Worm (Caenorhabditis elegans) whole organism, midembryonic: ENCODE results near the gene prx-12.
"Not testable (repeated sequence)": the region's sequence is repeated elsewhere in the genome, so short reads cannot be mapped to it uniquely, and the experiment has no call there.

Source experiments
- T22C8.4 ChIP-seq: fragments of 200-800 bp; sonication (Bioruptor generic); IDR thresholded peaks from 2 replicates; pipeline ENCODE4 v1.3.6; 2022; ENCODE audit warnings: missing genetic modification characterization, missing compliant biosample characterization
- cog-1 ChIP-seq: sonication (generic microtip); optimal IDR thresholded peaks from 2 replicates; lab custom pipeline; 2016; ENCODE audit warnings: missing genetic modification characterization, missing compliant biosample characterization
- flt-1 ChIP-seq: fragments of 200-800 bp; sonication (Bioruptor generic); IDR thresholded peaks from 2 replicates; pipeline ENCODE4 v1.3.6; 2022; ENCODE audit warnings: missing genetic modification characterization, missing compliant biosample characterization
- klf-2 ChIP-seq: fragments of 200-800 bp; sonication (Bioruptor generic); conservative IDR thresholded peaks from 2 replicates; pipeline ENCODE4 v1.3.6; 2022; ENCODE audit warnings: missing genetic modification reagents, missing genetic modification characterization, missing compliant biosample characterization
- med-1 ChIP-seq: sonication (generic microtip); optimal IDR thresholded peaks from 2 replicates; lab custom pipeline; 2017; ENCODE audit warnings: missing genetic modification characterization, mild to moderate bottlenecking, missing compliant biosample characterization, antibody characterized with exemption, missing genetic modification reagents; ENCODE audit not compliant: insufficient read depth
- ref-1 ChIP-seq: fragments of 200-800 bp; sonication (Bioruptor generic); conservative IDR thresholded peaks from 2 replicates; pipeline ENCODE4 v1.3.6; 2022; ENCODE audit warnings: missing genetic modification reagents, missing genetic modification characterization, missing compliant biosample characterization
- tab-1 ChIP-seq: fragments of 200-800 bp; sonication (Bioruptor generic); IDR thresholded peaks from 2 replicates; pipeline ENCODE4 v1.3.6; 2022; ENCODE audit warnings: missing genetic modification characterization, missing compliant biosample characterization
- ztf-23 ChIP-seq: fragments of 200-800 bp; sonication (Bioruptor generic); IDR thresholded peaks from 2 replicates; pipeline ENCODE4 v1.3.6; 2022; ENCODE audit warnings: missing genetic modification reagents, missing genetic modification characterization, missing compliant biosample characterization
- ztf-29 ChIP-seq: fragments of 200-800 bp; sonication (Bioruptor generic); IDR thresholded peaks from 2 replicates; pipeline ENCODE4 v1.3.6; 2022; ENCODE audit warnings: missing genetic modification reagents, missing genetic modification characterization, missing compliant biosample characterization

The prx-12 gene

ce11 chrX:11414837-11415550, 21.9 kb downstream of the prx-12 start, which contains the start of gene pek-1:
Gene pek-1, minus strand, starts transcription at chrX:11414887.
- TF ChIP-seq cog-1 (tag; lab: Kevin White, UChicago): peak; percentile 5
- TF ChIP-seq flt-1 (GFP tag; lab: Robert Waterston, UW): no peak

ce11 chrX:11418667-11419066, 25.6 kb downstream of the prx-12 start, which contains the start of gene F46C3.2:
Gene F46C3.2, minus strand, starts transcription at chrX:11418767.
- no peak for TF ChIP-seq ztf-23 (GFP tag; lab: Robert Waterston, UW)
- TF ChIP-seq T22C8.4: no peak
- no peak for TF ChIP-seq tab-1 (GFP tag; lab: Robert Waterston, UW)
- TF ChIP-seq ref-1 (GFP tag; lab: Robert Waterston, UW): no peak
- TF ChIP-seq cog-1 (tag; lab: Kevin White, UChicago): no peak
- TF ChIP-seq flt-1 (GFP tag; lab: Robert Waterston, UW): no peak
- TF ChIP-seq ztf-29 (GFP tag; lab: Robert Waterston, UW): no peak
- TF ChIP-seq med-1 (GFP tag; lab: Kevin White, UChicago): no peak
- no peak for TF ChIP-seq klf-2 (GFP tag; lab: Robert Waterston, UW)

- TF ChIP-seq ztf-29 (GFP tag; lab: Robert Waterston, UW) (no peak), ref-1 (GFP tag; lab: Robert Waterston, UW) (no peak), T22C8.4 (no peak), klf-2 (GFP tag; lab: Robert Waterston, UW) (no peak), flt-1 (GFP tag; lab: Robert Waterston, UW) (no peak), tab-1 (GFP tag; lab: Robert Waterston, UW) (no peak)
These were observed 26.9 kb downstream of the prx-12 start, which contains the start of gene F46C3.6 for ce11 chrX:11419988-11420387. Gene F46C3.6, minus strand, starts transcription at chrX:11420074.

ce11 chrX:11426647-11427046, 33.6 kb downstream of the prx-12 start:
- no peak for TF ChIP-seq tab-1 (GFP tag; lab: Robert Waterston, UW)
- no peak for TF ChIP-seq med-1 (GFP tag; lab: Kevin White, UChicago)
- no peak for TF ChIP-seq T22C8.4
- TF ChIP-seq ztf-29 (GFP tag; lab: Robert Waterston, UW): no peak
- no peak for TF ChIP-seq cog-1 (tag; lab: Kevin White, UChicago)
- no peak for TF ChIP-seq ref-1 (GFP tag; lab: Robert Waterston, UW)
- no peak for TF ChIP-seq klf-2 (GFP tag; lab: Robert Waterston, UW)
- no peak for TF ChIP-seq ztf-23 (GFP tag; lab: Robert Waterston, UW)

- TF ChIP-seq med-1 (GFP tag; lab: Kevin White, UChicago) (no peak), cog-1 (tag; lab: Kevin White, UChicago) (no peak), ref-1 (GFP tag; lab: Robert Waterston, UW) (no peak), ztf-29 (GFP tag; lab: Robert Waterston, UW) (no peak), klf-2 (GFP tag; lab: Robert Waterston, UW) (no peak)
These were observed 34.5 kb downstream of the prx-12 start for ce11 chrX:11427550-11427949.

- TF ChIP-seq T22C8.4 (no peak), ref-1 (GFP tag; lab: Robert Waterston, UW) (no peak)
These were observed 40.4 kb downstream of the prx-12 start, which contains the start of gene hum-4 for ce11 chrX:11433488-11433887. Gene hum-4, minus strand, starts transcription at chrX:11433588.

ce11 chrX:11435488-11435887, 42.4 kb downstream of the prx-12 start:
- TF ChIP-seq klf-2 (GFP tag; lab: Robert Waterston, UW) (no peak), T22C8.4 (no peak), ref-1 (GFP tag; lab: Robert Waterston, UW) (no peak), tab-1 (GFP tag; lab: Robert Waterston, UW) (no peak), ztf-29 (GFP tag; lab: Robert Waterston, UW) (no peak), flt-1 (GFP tag; lab: Robert Waterston, UW) (no peak), med-1 (GFP tag; lab: Kevin White, UChicago) (no peak), ztf-23 (GFP tag; lab: Robert Waterston, UW) (no peak), cog-1 (tag; lab: Kevin White, UChicago) (no peak)

ce11 chrX:11437716-11438115, 44.6 kb downstream of the prx-12 start:
- TF ChIP-seq flt-1 (GFP tag; lab: Robert Waterston, UW): no peak
- TF ChIP-seq med-1 (GFP tag; lab: Kevin White, UChicago): no peak
- no peak for TF ChIP-seq ref-1 (GFP tag; lab: Robert Waterston, UW)
- no peak for TF ChIP-seq T22C8.4
- TF ChIP-seq tab-1 (GFP tag; lab: Robert Waterston, UW): no peak
- no peak for TF ChIP-seq ztf-23 (GFP tag; lab: Robert Waterston, UW)
- no peak for TF ChIP-seq ztf-29 (GFP tag; lab: Robert Waterston, UW)

- TF ChIP-seq klf-2, ztf-29, tab-1 (GFP tag; lab: Robert Waterston, UW): not testable (repeated sequence)
These were observed 46.6 kb downstream of the prx-12 start, which contains the start of gene F46C3.7 for ce11 chrX:11439740-11440139. Gene F46C3.7, plus strand, starts transcription at chrX:11440040.
